Fruit fly (Drosophila melanogaster) whole organism, embryonic: ENCODE results near the gene CG10862.

ENCODE experiments used
- ATbp ChIP-seq: fragments of 200-800 bp; sonication (Bioruptor generic); optimal IDR thresholded peaks from 2 replicates; lab custom pipeline; 2017; ENCODE audit warnings: missing biosample characterization, mild to moderate bottlenecking, missing genetic modification characterization, missing genetic modification reagents
- Asciz ChIP-seq: fragments of 200-800 bp; sonication (Bioruptor generic); optimal IDR thresholded peaks from 2 replicates; lab custom pipeline; 2017; ENCODE audit warnings: missing biosample characterization, mild to moderate bottlenecking, missing genetic modification characterization, missing genetic modification reagents
- Atf-2 ChIP-seq: fragments of 200-800 bp; sonication (Bioruptor generic); optimal IDR thresholded peaks from 2 replicates; lab custom pipeline; 2016; ENCODE audit warnings: missing biosample characterization, missing genetic modification characterization
- Awh ChIP-seq: fragments of 200-800 bp; sonication (Bioruptor generic); IDR thresholded peaks from 2 replicates; pipeline ENCODE4, ENCODE4 v1.3.6; 2022; ENCODE audit warnings: missing biosample characterization, missing genetic modification characterization
- CG10543 ChIP-seq: fragments of 200-800 bp; sonication (Bioruptor generic); optimal IDR thresholded peaks from 3 replicates; lab custom pipeline; 2017; ENCODE audit warnings: missing biosample characterization, mild to moderate bottlenecking, missing genetic modification characterization, moderate library complexity
- CG11504 ChIP-seq: fragments of 200-800 bp; sonication (Bioruptor generic); optimal IDR thresholded peaks from 3 replicates; lab custom pipeline; 2019; ENCODE audit warnings: missing biosample characterization, mild to moderate bottlenecking, missing genetic modification characterization, moderate library complexity
- CG11560 ChIP-seq: fragments of 200-800 bp; sonication (Bioruptor generic); IDR thresholded peaks from 3 replicates; pipeline ENCODE4 v1.3.6; 2022; ENCODE audit warnings: missing biosample characterization, missing genetic modification characterization
- CG12071 ChIP-seq: fragments of 200-800 bp; sonication (Bioruptor generic); optimal IDR thresholded peaks from 3 replicates; lab custom pipeline; 2018; ENCODE audit warnings: missing biosample characterization, mild to moderate bottlenecking, missing genetic modification characterization
- CG12219 ChIP-seq: fragments of 200-800 bp; sonication (Bioruptor generic); optimal IDR thresholded peaks from 3 replicates; lab custom pipeline; 2018; ENCODE audit warnings: missing biosample characterization, mild to moderate bottlenecking, missing genetic modification characterization
- CG12769 ChIP-seq: fragments of 200-800 bp; sonication (Bioruptor generic); optimal IDR thresholded peaks from 2 replicates; lab custom pipeline; 2019; ENCODE audit warnings: missing biosample characterization, mild to moderate bottlenecking, missing genetic modification characterization, moderate library complexity
- CG15269 ChIP-seq: fragments of 200-800 bp; sonication (Bioruptor generic); optimal IDR thresholded peaks from 2 replicates; lab custom pipeline; 2018; ENCODE audit warnings: missing biosample characterization, mild to moderate bottlenecking, missing genetic modification characterization, moderate library complexity
- CG15514 ChIP-seq: fragments of 200-800 bp; sonication (Bioruptor generic); optimal IDR thresholded peaks from 3 replicates; lab custom pipeline; 2017; ENCODE audit warnings: missing biosample characterization, missing genetic modification characterization, mild to moderate bottlenecking, moderate library complexity, missing genetic modification reagents
- CG2678 ChIP-seq: fragments of 200-800 bp; sonication (Bioruptor generic); optimal IDR thresholded peaks from 3 replicates; lab custom pipeline; 2019; ENCODE audit warnings: missing biosample characterization, mild to moderate bottlenecking, missing genetic modification characterization, moderate library complexity
- CG42726 ChIP-seq: fragments of 200-800 bp; sonication (Bioruptor generic); IDR thresholded peaks from 2 replicates; pipeline ENCODE4 v1.3.6; 2022; ENCODE audit warnings: missing biosample characterization, missing genetic modification characterization; ENCODE audit not compliant: partially characterized antibody
- CG4617 ChIP-seq: fragments of 200-800 bp; sonication (Bioruptor generic); optimal IDR thresholded peaks from 3 replicates; lab custom pipeline; 2016; ENCODE audit warnings: missing biosample characterization, missing genetic modification characterization, borderline replicate concordance
- CG7928 ChIP-seq: fragments of 200-800 bp; sonication (Bioruptor generic); optimal IDR thresholded peaks from 2 replicates; lab custom pipeline; 2017; ENCODE audit warnings: missing biosample characterization, mild to moderate bottlenecking, missing genetic modification characterization
- Deaf1 ChIP-seq: fragments of 200-800 bp; optimal IDR thresholded peaks from 3 replicates; lab custom pipeline; 2019; ENCODE audit warnings: missing biosample characterization, mild to moderate bottlenecking, missing genetic modification characterization, moderate library complexity
- Ets65A ChIP-seq: fragments of 200-800 bp; sonication (Bioruptor generic); peaks from one replicate; lab custom pipeline; 2016; ENCODE audit warnings: missing biosample characterization, missing genetic modification characterization
- Fer2 ChIP-seq: fragments of 200-800 bp; sonication (Bioruptor generic); optimal IDR thresholded peaks from 2 replicates; lab custom pipeline; 2018; ENCODE audit warnings: missing biosample characterization, mild to moderate bottlenecking, missing genetic modification characterization, moderate library complexity
- H15 ChIP-seq: fragments of 200-800 bp; sonication (Bioruptor generic); IDR thresholded peaks from 3 replicates; pipeline ENCODE4 v1.3.6; 2022; ENCODE audit warnings: missing biosample characterization, missing genetic modification characterization
- H2.0 ChIP-seq: fragments of 200-800 bp; sonication (Bioruptor generic); IDR thresholded peaks from 2 replicates; pipeline ENCODE4 v1.3.6; 2022; ENCODE audit warnings: missing biosample characterization, missing genetic modification characterization
- HHEX ChIP-seq: fragments of 200-800 bp; sonication (Bioruptor generic); optimal IDR thresholded peaks from 3 replicates; lab custom pipeline; 2017; ENCODE audit warnings: missing biosample characterization, mild to moderate bottlenecking, missing genetic modification characterization, missing genetic modification reagents
- Hmr ChIP-seq: fragments of 200-800 bp; sonication (Bioruptor generic); optimal IDR thresholded peaks from 3 replicates; lab custom pipeline; 2017; ENCODE audit warnings: mild to moderate bottlenecking, missing biosample characterization, missing genetic modification reagents, missing genetic modification characterization
- Med ChIP-seq: fragments of 200-800 bp; sonication (Bioruptor generic); peaks from one replicate; lab custom pipeline; 2016; ENCODE audit warnings: missing biosample characterization, missing genetic modification characterization, mild to moderate bottlenecking, inconsistent platforms, moderate library complexity
- Nf-YB ChIP-seq: fragments of 200-800 bp; sonication (Bioruptor generic); optimal IDR thresholded peaks from 3 replicates; lab custom pipeline; 2019; ENCODE audit warnings: missing biosample characterization, mild to moderate bottlenecking, missing genetic modification characterization, moderate library complexity
- Ptx1 ChIP-seq: fragments of 200-800 bp; sonication (Bioruptor generic); IDR thresholded peaks from 2 replicates; pipeline ENCODE4 v1.3.6; 2022; ENCODE audit warnings: missing biosample characterization, missing genetic modification characterization
- Rfx ChIP-seq: fragments of 200-800 bp; sonication (Bioruptor generic); IDR thresholded peaks from 2 replicates; pipeline ENCODE4 v1.3.6; 2022; ENCODE audit warnings: missing biosample characterization, missing genetic modification characterization
- Six4 ChIP-seq: fragments of 200-800 bp; sonication (Bioruptor generic); optimal IDR thresholded peaks from 2 replicates; lab custom pipeline; 2016; ENCODE audit warnings: missing biosample characterization, missing genetic modification characterization
- Trl ChIP-seq, 3 experiments: fragments of >200 bp in 2 of 3; fragments of 200-800 bp in 1 of 3; sonication (Bioruptor generic) in 1 of 3; optimal IDR thresholded peaks; 2 replicates in 1 of 3; 3 replicates in 2 of 3; lab custom pipeline; 2016 to 2017; ENCODE audit warnings: missing biosample characterization in 1 of 3, missing genetic modification characterization in 1 of 3
- amos ChIP-seq: fragments of 200-800 bp; sonication (Bioruptor generic); IDR thresholded peaks from 2 replicates; pipeline ENCODE4 v1.3.6; 2022; ENCODE audit warnings: missing biosample characterization, missing genetic modification characterization; ENCODE audit not compliant: partially characterized antibody
- ara ChIP-seq: fragments of 200-800 bp; sonication (Bioruptor generic); IDR thresholded peaks from 2 replicates; pipeline ENCODE4 v1.3.6; 2022; ENCODE audit warnings: missing biosample characterization, missing genetic modification characterization
- bab2 ChIP-seq: fragments of 200-800 bp; sonication (Bioruptor generic); optimal IDR thresholded peaks from 2 replicates; lab custom pipeline; 2016; ENCODE audit warnings: missing biosample characterization, missing genetic modification characterization
- caup ChIP-seq: fragments of 200-800 bp; sonication (Bioruptor generic); optimal IDR thresholded peaks from 3 replicates; lab custom pipeline; 2017; ENCODE audit warnings: missing biosample characterization, mild to moderate bottlenecking, missing genetic modification characterization, moderate library complexity; ENCODE audit not compliant: severe bottlenecking
- dimm ChIP-seq: fragments of 200-800 bp; sonication (Bioruptor generic); IDR thresholded peaks from 2 replicates; pipeline ENCODE4 v1.3.6; 2022; ENCODE audit warnings: missing biosample characterization, missing genetic modification characterization
- gce ChIP-seq: fragments of 200-800 bp; sonication (Bioruptor generic); IDR thresholded peaks from 3 replicates; pipeline ENCODE4 v1.3.6; 2022; ENCODE audit warnings: missing biosample characterization, missing genetic modification characterization
- gro ChIP-seq: fragments of 200-800 bp; sonication (Bioruptor generic); optimal IDR thresholded peaks from 2 replicates; lab custom pipeline; 2016; ENCODE audit warnings: missing biosample characterization, missing genetic modification characterization
- hkb ChIP-seq, 2 experiments: fragments of 200-800 bp in 1 of 2; fragments of >200 bp in 1 of 2; sonication (Bioruptor generic) in 1 of 2; IDR thresholded peaks in 1 of 2; optimal IDR thresholded peaks in 1 of 2; 2 replicates each; pipeline versions ENCODE4 v1.3.6 to Lab custom; 2017 to 2022; ENCODE audit warnings: missing biosample characterization in 1 of 2, missing genetic modification characterization in 1 of 2
- inv ChIP-seq: fragments of 200-800 bp; sonication (Bioruptor generic); IDR thresholded peaks from 2 replicates; pipeline ENCODE4 v1.3.6; 2022; ENCODE audit warnings: missing biosample characterization, missing genetic modification characterization; ENCODE audit not compliant: partially characterized antibody
- kah ChIP-seq: fragments of 200-800 bp; sonication (Bioruptor generic); optimal IDR thresholded peaks from 2 replicates; lab custom pipeline; 2018; ENCODE audit warnings: missing biosample characterization, mild to moderate bottlenecking, missing genetic modification characterization
- lab ChIP-seq: fragments of 200-800 bp; sonication (Bioruptor generic); optimal IDR thresholded peaks from 3 replicates; lab custom pipeline; 2017; ENCODE audit warnings: missing biosample characterization, missing genetic modification characterization, mild to moderate bottlenecking, moderate library complexity, missing genetic modification reagents
- pfk ChIP-seq: fragments of 200-800 bp; sonication (Bioruptor generic); optimal IDR thresholded peaks from 2 replicates; lab custom pipeline; 2018; ENCODE audit warnings: missing biosample characterization, mild to moderate bottlenecking, missing genetic modification characterization, moderate library complexity
- sens ChIP-seq: fragments of 200-800 bp; sonication (Bioruptor generic); peaks from one replicate; lab custom pipeline; 2016; ENCODE audit warnings: missing biosample characterization, missing genetic modification characterization
- ttk ChIP-seq: fragments of 200-800 bp; sonication (Bioruptor generic); IDR thresholded peaks from 2 replicates; pipeline ENCODE4 v2.1.2; 2022; ENCODE audit warnings: missing biosample characterization, missing genetic modification characterization
- tx ChIP-seq: fragments of 200-800 bp; sonication (Bioruptor generic); optimal IDR thresholded peaks from 2 replicates; lab custom pipeline; 2016; ENCODE audit warnings: missing biosample characterization, missing genetic modification characterization
- vfl ChIP-seq: fragments of 200-800 bp; sonication (Bioruptor generic); optimal IDR thresholded peaks from 2 replicates; lab custom pipeline; 2016; ENCODE audit warnings: missing biosample characterization, missing genetic modification characterization
- yki ChIP-seq: fragments of >200 bp; optimal IDR thresholded peaks from 3 replicates; lab custom pipeline; 2018
- zen ChIP-seq: fragments of 200-800 bp; sonication (Bioruptor generic); optimal IDR thresholded peaks from 3 replicates; lab custom pipeline; 2018; ENCODE audit warnings: missing biosample characterization, mild to moderate bottlenecking, missing genetic modification characterization, moderate library complexity

CG10862 gene

DNA sequence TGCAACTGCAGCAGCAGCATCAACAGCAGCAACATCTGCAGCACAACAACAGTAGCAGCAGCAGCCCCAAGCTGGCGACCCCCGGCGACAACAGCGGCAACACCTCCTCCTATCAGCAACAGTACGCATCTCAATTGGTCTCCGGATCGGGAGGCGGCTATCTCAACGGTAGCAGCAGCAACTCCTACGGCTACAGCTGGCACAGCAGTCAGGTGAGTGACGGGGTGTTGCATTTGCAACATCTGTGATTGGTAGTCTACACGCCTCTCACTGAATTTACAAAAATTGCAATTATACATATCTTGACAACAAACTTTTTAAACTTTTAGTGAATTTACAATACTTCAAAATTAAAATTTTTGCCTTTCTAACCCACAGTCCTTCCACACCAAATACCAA, 8.2 kb downstream of the CG10862 start:
- TF ChIP-seq sens (peak; percentile 52), kah (GFP tag; lab: Kevin White, UChicago) (no peak), Ets65A (GFP tag; lab: Kevin White, UChicago) (peak; percentile 62)

DNA sequence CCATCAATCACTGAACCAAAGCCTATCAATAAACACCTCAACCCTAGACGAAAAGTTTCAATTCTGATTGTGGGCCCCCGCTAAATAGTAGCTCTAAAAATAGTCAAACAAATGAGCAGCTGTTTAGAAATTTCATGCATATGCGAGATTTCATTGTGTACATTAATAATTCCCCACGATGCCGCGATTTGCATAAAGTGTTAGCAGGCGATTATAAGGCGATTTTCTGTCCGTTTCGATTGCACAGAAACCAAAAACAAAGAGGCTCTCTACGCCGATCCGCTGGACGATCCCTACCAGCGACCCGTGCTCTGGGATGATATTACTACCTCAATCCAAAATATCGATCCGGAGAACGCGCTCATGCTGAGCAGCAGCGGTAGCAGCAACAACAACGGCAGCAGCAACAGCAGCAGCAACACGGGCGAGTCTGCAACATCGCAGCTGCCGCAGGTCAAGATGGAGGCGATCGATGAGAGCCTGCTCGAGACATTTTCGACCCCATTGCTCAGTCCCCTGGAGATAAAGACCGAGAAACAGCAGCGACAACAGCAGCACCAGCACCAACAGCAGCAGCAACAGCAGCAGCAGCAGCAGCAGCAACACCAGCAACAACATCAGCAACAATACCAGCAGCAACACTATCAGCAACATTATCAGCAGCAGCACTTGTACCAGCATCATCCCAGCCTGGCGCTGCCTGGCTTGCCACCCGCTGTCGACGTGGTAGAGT, 8.8 kb downstream of the CG10862 start:
- TF ChIP-seq zen (tag; lab: Kevin White, UChicago): no peak
- TF ChIP-seq Six4 (GFP tag; lab: Kevin White, UChicago): no peak
- peak; percentile 38 for TF ChIP-seq Asciz (GFP tag; lab: Kevin White, UChicago)
- peak; percentile 8 for TF ChIP-seq CG15514
- no peak for TF ChIP-seq hkb (optimal IDR thresholded peaks at IDR 0.05; lab: Kevin White, UChicago)
- peak; percentile 28; the same call in 1 of the 2 replicates for TF ChIP-seq hkb (GFP tag; IDR thresholded peaks at IDR 0.05; lab: Robert Waterston, UW)
- no peak for TF ChIP-seq inv (GFP tag; lab: Robert Waterston, UW)
- TF ChIP-seq dimm: no peak
- peak; percentile 9 for TF ChIP-seq CG11504 (tag; lab: Kevin White, UChicago)
- TF ChIP-seq pfk: no peak
- TF ChIP-seq ttk: no peak
- no peak for TF ChIP-seq CG11560 (tag; lab: Robert Waterston, UW)
- TF ChIP-seq HHEX (GFP tag; lab: Kevin White, UChicago): no peak
- TF ChIP-seq CG4617 (GFP tag; lab: Kevin White, UChicago): no peak
- no peak for TF ChIP-seq CG7928
- TF ChIP-seq Rfx: peak; percentile 36; the same call in 1 of the 2 replicates
- TF ChIP-seq bab2 (GFP tag; lab: Kevin White, UChicago): no peak
- TF ChIP-seq caup (GFP tag; lab: Kevin White, UChicago): peak; percentile 25
- TF ChIP-seq Deaf1 (tag; lab: Kevin White, UChicago): no peak
- TF ChIP-seq Fer2 (tag; lab: Kevin White, UChicago): peak; percentile 5
- no peak for TF ChIP-seq Ptx1 (GFP tag; lab: Robert Waterston, UW)
- no peak for TF ChIP-seq gce
- TF ChIP-seq H2.0 (GFP tag; lab: Robert Waterston, UW): no peak
- TF ChIP-seq Awh (GFP tag; lab: Robert Waterston, UW): peak; percentile 15; the same call in 1 of the 2 replicates
- no peak for TF ChIP-seq tx
- TF ChIP-seq Nf-YB (GFP tag; lab: Kevin White, UChicago): no peak
- no peak for TF ChIP-seq Atf-2 (GFP tag; lab: Kevin White, UChicago)
- TF ChIP-seq CG15269: peak; percentile 8
- peak; percentile 1 for TF ChIP-seq CG10543 (GFP tag; lab: Kevin White, UChicago)
- peak; percentile 20 for TF ChIP-seq Hmr
- TF ChIP-seq CG12769 (tag; lab: Kevin White, UChicago): peak; percentile 8
- no peak for TF ChIP-seq amos (GFP tag; lab: Robert Waterston, UW)
- TF ChIP-seq CG42726: no peak
- TF ChIP-seq Med (GFP tag; lab: Kevin White, UChicago): peak; percentile 75
- TF ChIP-seq vfl (GFP tag; lab: Kevin White, UChicago): no peak
- no peak for TF ChIP-seq H15 (GFP tag; lab: Robert Waterston, UW)
- TF ChIP-seq CG12219 (GFP tag; lab: Kevin White, UChicago): peak; percentile 2
- no peak for TF ChIP-seq gro (GFP tag; lab: Kevin White, UChicago)
- peak; percentile 32 for TF ChIP-seq ATbp (GFP tag; lab: Kevin White, UChicago)
- no peak for TF ChIP-seq ara (GFP tag; lab: Robert Waterston, UW)
- peak; percentile 26 for TF ChIP-seq lab (GFP tag; lab: Kevin White, UChicago)
- TF ChIP-seq CG2678 (tag; lab: Kevin White, UChicago): peak; percentile 34
- TF ChIP-seq yki (lab: Kevin White, UChicago): no peak
- TF ChIP-seq Trl (optimal IDR thresholded peaks at IDR 0.05; lab: Kevin White, UChicago): no peak
- TF ChIP-seq Trl (GFP tag; optimal IDR thresholded peaks at IDR 0.05; lab: Kevin White, UChicago): no peak
- peak; percentile 30 for TF ChIP-seq CG12071 (GFP tag; lab: Kevin White, UChicago)
